Fruit fly (Drosophila melanogaster): ENCODE measurements around the gene t-cup.

- no peak for TF ChIP-seq tj (GFP tag; optimal IDR thresholded peaks at IDR 0.05)
- no peak for TF ChIP-seq Clk (GFP tag; optimal IDR thresholded peaks at IDR 0.05)
- TF ChIP-seq CG14711 (tag; optimal IDR thresholded peaks at IDR 0.05), result no peak
- TF ChIP-seq toe (GFP tag; optimal IDR thresholded peaks at IDR 0.05), result no peak
- TF ChIP-seq ovo (GFP tag; optimal IDR thresholded peaks at IDR 0.05), result no peak
- TF ChIP-seq kay (GFP tag; ENCODE audit: borderline replicate concordance), result no peak
- no peak for TF ChIP-seq CG5204 (GFP tag; optimal IDR thresholded peaks at IDR 0.05)
- TF ChIP-seq bab1 (GFP tag; optimal IDR thresholded peaks at IDR 0.05), result no peak
- TF ChIP-seq CG12768 (GFP tag; optimal IDR thresholded peaks at IDR 0.05), result no peak
- TF ChIP-seq CG1620 (GFP tag; optimal IDR thresholded peaks at IDR 0.05), result no peak
- TF ChIP-seq Crg-1 (GFP tag; optimal IDR thresholded peaks at IDR 0.05), result no peak
Measured at dm6 chr2L:12539334-12539733, 42.2 kb upstream of the t-cup start.

All from whole organism, adult.